Worm (Caenorhabditis elegans) whole organism, early embryonic: Measurements from ENCODE around the gene F38B7.17.

Experiments used
- F13C5.2 ChIP-seq: sonication (generic microtip); optimal IDR thresholded peaks from 2 replicates; lab custom pipeline; 2017; ENCODE audit warnings: mild to moderate bottlenecking, missing genetic modification characterization, inconsistent platforms, missing compliant biosample characterization
- aly-1 ChIP-seq: sonication (generic microtip); optimal IDR thresholded peaks from 2 replicates; lab custom pipeline; 2016; ENCODE audit warnings: missing genetic modification characterization, missing compliant biosample characterization
- ama-1 ChIP-seq: fragments of 150-350 bp; optimal IDR thresholded peaks from 2 replicates; lab custom pipeline; 2014
- ceh-36 ChIP-seq: sonication (generic microtip); optimal IDR thresholded peaks from 2 replicates; lab custom pipeline; 2016; ENCODE audit warnings: missing genetic modification characterization, inconsistent platforms, missing compliant biosample characterization
- ets-7 ChIP-seq: sonication (generic microtip); optimal IDR thresholded peaks from 2 replicates; lab custom pipeline; 2016; ENCODE audit warnings: missing genotype, missing genetic modification characterization, missing compliant biosample characterization
- flt-1 ChIP-seq: fragments of 200-800 bp; sonication (Bioruptor generic); IDR thresholded peaks from 2 replicates; pipeline ENCODE4 v1.3.6; 2022; ENCODE audit warnings: missing genetic modification characterization, missing compliant biosample characterization
- hmbx-1 ChIP-seq: sonication (generic microtip); optimal IDR thresholded peaks from 2 replicates; lab custom pipeline; 2016; ENCODE audit warnings: mild to moderate bottlenecking, missing genetic modification characterization, missing compliant biosample characterization
- hnd-1 ChIP-seq: sonication (generic microtip); optimal IDR thresholded peaks from 2 replicates; lab custom pipeline; 2016; ENCODE audit warnings: missing genetic modification characterization, missing compliant biosample characterization
- scrt-1 ChIP-seq: fragments of 200-800 bp; sonication (Bioruptor generic); IDR thresholded peaks from 2 replicates; pipeline ENCODE4 v1.3.6; 2022; ENCODE audit warnings: missing genetic modification characterization, missing compliant biosample characterization
- tbx-11 ChIP-seq: fragments of 200-800 bp; sonication (Bioruptor generic); IDR thresholded peaks from 2 replicates; pipeline ENCODE4 v1.3.6; 2022; ENCODE audit warnings: missing genetic modification characterization, missing compliant biosample characterization
- tra-4 ChIP-seq: sonication (generic microtip); optimal IDR thresholded peaks from 2 replicates; lab custom pipeline; 2017; ENCODE audit warnings: missing genetic modification characterization, missing compliant biosample characterization

ce11 chrV:11514677-11515076, 34.1 kb downstream of the F38B7.17 start, which contains the start of gene C55A6.6:
- TF ChIP-seq ets-7 (tag; lab: Kevin White, UChicago) = no peak
- TF ChIP-seq flt-1 (GFP tag; lab: Robert Waterston, UW) = no peak
- TF ChIP-seq tra-4 (tag; lab: Kevin White, UChicago) = no peak
- no peak for TF ChIP-seq hnd-1 (tag; lab: Kevin White, UChicago)
- no peak for TF ChIP-seq ama-1 (lab: Kevin White, UChicago)
- no peak for TF ChIP-seq tbx-11 (GFP tag; lab: Robert Waterston, UW)
- TF ChIP-seq F13C5.2 (tag; lab: Kevin White, UChicago) = no peak
- no peak for TF ChIP-seq aly-1
- TF ChIP-seq ceh-36 (tag; lab: Kevin White, UChicago) = no peak
- no peak for TF ChIP-seq scrt-1
- no peak for TF ChIP-seq hmbx-1 (tag; lab: Kevin White, UChicago)
